Worm (Caenorhabditis elegans) whole organism, early embryonic: ENCODE measurements around the gene bigr-1.

Experiments used
- B0310.2 ChIP-seq: sonication (generic microtip); optimal IDR thresholded peaks from 2 replicates; lab custom pipeline; 2016; ENCODE audit warnings: mild to moderate bottlenecking, missing genetic modification characterization, missing compliant biosample characterization
- F13C5.2 ChIP-seq: sonication (generic microtip); optimal IDR thresholded peaks from 2 replicates; lab custom pipeline; 2017; ENCODE audit warnings: mild to moderate bottlenecking, missing genetic modification characterization, inconsistent platforms, missing compliant biosample characterization
- aly-1 ChIP-seq: sonication (generic microtip); optimal IDR thresholded peaks from 2 replicates; lab custom pipeline; 2016; ENCODE audit warnings: missing genetic modification characterization, missing compliant biosample characterization
- ama-1 ChIP-seq: fragments of 150-350 bp; optimal IDR thresholded peaks from 2 replicates; lab custom pipeline; 2014
- ceh-13 ChIP-seq: fragments of 200-800 bp; sonication (Bioruptor generic); optimal IDR thresholded peaks from 2 replicates; lab custom pipeline; 2018; ENCODE audit warnings: mild to moderate bottlenecking, missing genetic modification characterization, missing compliant biosample characterization
- ceh-36 ChIP-seq: sonication (generic microtip); optimal IDR thresholded peaks from 2 replicates; lab custom pipeline; 2016; ENCODE audit warnings: missing genetic modification characterization, inconsistent platforms, missing compliant biosample characterization
- ets-7 ChIP-seq: sonication (generic microtip); optimal IDR thresholded peaks from 2 replicates; lab custom pipeline; 2016; ENCODE audit warnings: missing genotype, missing genetic modification characterization, missing compliant biosample characterization
- flt-1 ChIP-seq: fragments of 200-800 bp; sonication (Bioruptor generic); IDR thresholded peaks from 2 replicates; pipeline ENCODE4 v1.3.6; 2022; ENCODE audit warnings: missing genetic modification characterization, missing compliant biosample characterization
- hmbx-1 ChIP-seq: sonication (generic microtip); optimal IDR thresholded peaks from 2 replicates; lab custom pipeline; 2016; ENCODE audit warnings: mild to moderate bottlenecking, missing genetic modification characterization, missing compliant biosample characterization
- hmg-4 ChIP-seq: fragments of 200-800 bp; sonication (Bioruptor generic); optimal IDR thresholded peaks from 2 replicates; lab custom pipeline; 2018; ENCODE audit warnings: mild to moderate bottlenecking, missing genetic modification characterization, missing compliant biosample characterization
- hnd-1 ChIP-seq: sonication (generic microtip); optimal IDR thresholded peaks from 2 replicates; lab custom pipeline; 2016; ENCODE audit warnings: missing genetic modification characterization, missing compliant biosample characterization
- pes-1 ChIP-seq: fragments of 200-800 bp; sonication (Bioruptor generic); IDR thresholded peaks from 2 replicates; pipeline ENCODE4 v1.3.6; 2022; ENCODE audit warnings: missing genetic modification reagents, missing genetic modification characterization, missing compliant biosample characterization
- scrt-1 ChIP-seq: fragments of 200-800 bp; sonication (Bioruptor generic); IDR thresholded peaks from 2 replicates; pipeline ENCODE4 v1.3.6; 2022; ENCODE audit warnings: missing genetic modification characterization, missing compliant biosample characterization
- sea-1 ChIP-seq: fragments of 200-800 bp; sonication (Bioruptor generic); conservative IDR thresholded peaks from 2 replicates; pipeline ENCODE4 v1.3.6; 2022; ENCODE audit warnings: missing genetic modification characterization, missing compliant biosample characterization
- tbx-11 ChIP-seq: fragments of 200-800 bp; sonication (Bioruptor generic); IDR thresholded peaks from 2 replicates; pipeline ENCODE4 v1.3.6; 2022; ENCODE audit warnings: missing genetic modification characterization, missing compliant biosample characterization
- tbx-37 ChIP-seq: fragments of 200-800 bp; sonication (Bioruptor generic); conservative IDR thresholded peaks from 2 replicates; pipeline ENCODE4 v1.3.6; 2022; ENCODE audit warnings: missing genetic modification reagents, missing genetic modification characterization, missing compliant biosample characterization
- tra-4 ChIP-seq: sonication (generic microtip); optimal IDR thresholded peaks from 2 replicates; lab custom pipeline; 2017; ENCODE audit warnings: missing genetic modification characterization, missing compliant biosample characterization

The bigr-1 gene

ce11 chrII:11149866-11150685 lies 31.4 kb upstream of the bigr-1 start:
- no peak for TF ChIP-seq hnd-1 (tag; lab: Kevin White, UChicago)
- no peak for TF ChIP-seq ama-1 (lab: Kevin White, UChicago)
- no peak for TF ChIP-seq ceh-36 (tag; lab: Kevin White, UChicago)
- TF ChIP-seq B0310.2 (tag; lab: Kevin White, UChicago) = no peak
- no peak for TF ChIP-seq scrt-1 (GFP tag; lab: Robert Waterston, UW)
- TF ChIP-seq tra-4 = no peak
- TF ChIP-seq hmg-4 (GFP tag; lab: Kevin White, UChicago) = no peak
- no peak for TF ChIP-seq tbx-37 (GFP tag; lab: Robert Waterston, UW)
- TF ChIP-seq flt-1 (GFP tag; lab: Robert Waterston, UW) = no peak
- TF ChIP-seq pes-1 (GFP tag; lab: Robert Waterston, UW) = no peak
- TF ChIP-seq ceh-13 (GFP tag; lab: Kevin White, UChicago) = no peak
- TF ChIP-seq ets-7 (tag; lab: Kevin White, UChicago) = no peak
- TF ChIP-seq F13C5.2 (tag; lab: Kevin White, UChicago) = no peak
- no peak for TF ChIP-seq sea-1 (GFP tag; lab: Robert Waterston, UW)
- TF ChIP-seq aly-1 = no peak
- TF ChIP-seq hmbx-1 (tag; lab: Kevin White, UChicago) = no peak
- TF ChIP-seq tbx-11 (GFP tag; lab: Robert Waterston, UW) = no peak

DNA sequence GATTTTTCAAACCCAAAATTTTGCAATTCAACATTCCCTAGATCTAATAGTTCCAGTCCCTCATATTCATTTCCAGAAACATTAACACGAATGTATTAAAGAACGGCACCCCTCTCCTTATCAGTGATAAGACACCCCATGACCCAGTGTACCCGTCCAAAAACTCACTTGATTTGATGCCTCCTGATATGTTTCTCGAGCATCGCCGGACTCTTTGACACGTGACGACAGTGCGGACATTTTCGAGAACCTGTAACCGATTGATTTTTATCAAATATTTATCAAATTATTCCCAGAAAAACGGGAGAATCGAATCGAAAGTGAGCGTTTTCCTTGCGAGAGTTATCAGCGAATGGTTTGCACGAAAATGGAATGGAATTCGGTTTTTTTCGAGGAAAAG lies 30.5 kb upstream of the bigr-1 start:
- TF ChIP-seq scrt-1 (GFP tag; lab: Robert Waterston, UW) = no peak

DNA sequence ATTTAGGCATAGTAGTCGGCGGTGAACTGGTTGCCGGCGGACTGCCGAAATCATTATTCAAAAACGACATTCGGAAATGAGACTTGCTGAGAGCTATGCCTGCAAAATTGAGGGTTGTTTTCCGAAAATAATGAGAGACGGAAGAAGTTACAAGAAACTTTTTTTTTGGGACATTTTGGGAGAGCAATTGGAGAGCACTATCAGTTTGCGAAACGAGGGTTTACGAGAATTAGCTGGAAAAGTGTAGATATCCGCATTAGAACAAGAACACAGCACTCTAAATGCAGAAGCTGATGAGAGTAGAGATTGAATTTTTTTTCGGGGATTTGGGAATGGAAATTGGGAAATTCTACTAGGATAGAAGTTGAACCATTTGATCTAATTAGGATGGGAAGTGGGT lies 29.0 kb upstream of the bigr-1 start, which contains the start of gene pqm-1:
pqm-1 (minus strand) TSS at position 101 of the 400 bp plus-strand sequence.
- no peak for TF ChIP-seq aly-1
- no peak for TF ChIP-seq sea-1 (GFP tag; lab: Robert Waterston, UW)
- TF ChIP-seq ceh-13 (GFP tag; lab: Kevin White, UChicago) = no peak
- no peak for TF ChIP-seq tbx-11 (GFP tag; lab: Robert Waterston, UW)
- TF ChIP-seq ama-1 (lab: Kevin White, UChicago) = no peak
- TF ChIP-seq hnd-1 (tag; lab: Kevin White, UChicago) = no peak
- TF ChIP-seq hmbx-1 (tag; lab: Kevin White, UChicago) = no peak
- TF ChIP-seq B0310.2 (tag; lab: Kevin White, UChicago) = no peak
- no peak for TF ChIP-seq ets-7 (tag; lab: Kevin White, UChicago)
- no peak for TF ChIP-seq flt-1 (GFP tag; lab: Robert Waterston, UW)
- no peak for TF ChIP-seq hmg-4 (GFP tag; lab: Kevin White, UChicago)
- no peak for TF ChIP-seq pes-1 (GFP tag; lab: Robert Waterston, UW)
- no peak for TF ChIP-seq tbx-37 (GFP tag; lab: Robert Waterston, UW)
- TF ChIP-seq scrt-1 (GFP tag; lab: Robert Waterston, UW) = no peak
- no peak for TF ChIP-seq tra-4

- no peak for TF ChIP-seq ets-7 (tag; lab: Kevin White, UChicago)
- TF ChIP-seq hnd-1 (tag; lab: Kevin White, UChicago) = no peak
- no peak for TF ChIP-seq hmbx-1 (tag; lab: Kevin White, UChicago)
- TF ChIP-seq B0310.2 (tag; lab: Kevin White, UChicago) = no peak
- no peak for TF ChIP-seq sea-1 (GFP tag; lab: Robert Waterston, UW)
- no peak for TF ChIP-seq tbx-37 (GFP tag; lab: Robert Waterston, UW)
- TF ChIP-seq hmg-4 (GFP tag; lab: Kevin White, UChicago) = no peak
- TF ChIP-seq tbx-11 (GFP tag; lab: Robert Waterston, UW) = no peak
- no peak for TF ChIP-seq pes-1 (GFP tag; lab: Robert Waterston, UW)
- TF ChIP-seq aly-1 = no peak
- no peak for TF ChIP-seq tra-4
- TF ChIP-seq F13C5.2 (tag; lab: Kevin White, UChicago) = no peak
Measured at ce11 chrII:11153080-11153479, 28.4 kb upstream of the bigr-1 start.

- TF ChIP-seq F13C5.2 (tag; lab: Kevin White, UChicago) (no peak), ama-1 (lab: Kevin White, UChicago) (no peak), tra-4 (no peak), tbx-37 (GFP tag; lab: Robert Waterston, UW) (no peak), pes-1 (GFP tag; lab: Robert Waterston, UW) (no peak), ceh-36 (tag; lab: Kevin White, UChicago) (no peak), hmg-4 (GFP tag; lab: Kevin White, UChicago) (no peak), flt-1 (GFP tag; lab: Robert Waterston, UW) (no peak), ets-7 (tag; lab: Kevin White, UChicago) (no peak), hnd-1 (tag; lab: Kevin White, UChicago) (no peak)
Measured at ce11 chrII:11153800-11154199, 27.7 kb upstream of the bigr-1 start.

ce11 chrII:11154957-11155356 lies 26.5 kb upstream of the bigr-1 start:
- TF ChIP-seq pes-1 (GFP tag; lab: Robert Waterston, UW) = no peak
- no peak for TF ChIP-seq F13C5.2 (tag; lab: Kevin White, UChicago)
- no peak for TF ChIP-seq tbx-37 (GFP tag; lab: Robert Waterston, UW)
- no peak for TF ChIP-seq hmbx-1 (tag; lab: Kevin White, UChicago)

ce11 chrII:11155400-11155799 lies 26.1 kb upstream of the bigr-1 start:
- no peak for TF ChIP-seq B0310.2 (tag; lab: Kevin White, UChicago)
- no peak for TF ChIP-seq F13C5.2 (tag; lab: Kevin White, UChicago)
- no peak for TF ChIP-seq aly-1
- no peak for TF ChIP-seq hmg-4 (GFP tag; lab: Kevin White, UChicago)
- no peak for TF ChIP-seq hmbx-1 (tag; lab: Kevin White, UChicago)
- no peak for TF ChIP-seq ama-1 (lab: Kevin White, UChicago)
- TF ChIP-seq scrt-1 (GFP tag; lab: Robert Waterston, UW) = no peak
- no peak for TF ChIP-seq ceh-36 (tag; lab: Kevin White, UChicago)
- TF ChIP-seq tbx-11 (GFP tag; lab: Robert Waterston, UW) = no peak
- no peak for TF ChIP-seq tbx-37 (GFP tag; lab: Robert Waterston, UW)
- no peak for TF ChIP-seq pes-1 (GFP tag; lab: Robert Waterston, UW)
- no peak for TF ChIP-seq ets-7 (tag; lab: Kevin White, UChicago)
- no peak for TF ChIP-seq flt-1 (GFP tag; lab: Robert Waterston, UW)
- TF ChIP-seq sea-1 (GFP tag; lab: Robert Waterston, UW) = no peak
- no peak for TF ChIP-seq tra-4
- TF ChIP-seq hnd-1 (tag; lab: Kevin White, UChicago) = no peak
- TF ChIP-seq ceh-13 (GFP tag; lab: Kevin White, UChicago) = no peak
